Fruit fly (Drosophila melanogaster): ENCODE results near the gene CG14260.

Gene CG14260

DNA sequence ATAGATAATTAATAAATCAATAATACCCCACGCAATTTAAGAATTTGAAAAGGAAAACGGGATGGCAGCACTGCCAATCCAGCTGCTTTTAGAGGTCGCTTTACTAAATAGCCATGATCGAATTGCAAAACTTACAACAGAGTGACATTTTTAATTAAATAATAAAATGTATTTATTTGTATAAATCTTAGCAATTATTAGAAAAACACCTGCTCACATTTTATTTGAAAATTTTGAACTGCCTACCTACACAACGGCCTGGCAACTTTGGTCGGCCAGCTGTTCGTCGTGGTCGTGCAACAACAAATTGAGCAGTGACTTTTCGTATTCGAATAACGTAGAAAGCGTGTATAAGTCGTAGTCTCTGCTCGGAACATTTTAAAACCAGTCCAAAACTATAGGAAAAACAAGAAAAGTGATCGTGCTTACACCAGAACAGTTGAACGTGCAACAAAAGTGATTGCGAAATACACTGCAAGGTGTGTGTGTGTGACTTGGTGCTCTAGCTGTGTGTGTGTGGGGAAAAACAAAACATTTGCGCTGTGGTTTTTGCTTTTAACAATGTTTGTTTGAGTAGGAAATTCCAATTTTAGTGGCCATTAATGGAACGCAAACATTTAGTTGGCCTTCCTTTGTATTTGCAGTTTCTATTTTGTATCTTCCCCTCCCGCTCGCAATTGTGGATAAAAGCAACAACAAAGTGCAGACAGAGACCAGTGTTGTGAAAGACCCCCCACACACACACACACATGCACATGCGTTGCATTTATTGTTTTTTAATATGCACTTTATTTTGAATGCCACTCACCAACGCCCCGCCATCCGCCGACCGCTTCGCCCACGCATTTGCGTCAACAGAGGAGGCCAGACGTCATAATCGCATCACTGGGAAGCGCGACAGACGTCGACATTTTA is 9.5 kb downstream of the CG14260 start, which contains the start of gene CG5938:
Gene CG5938, plus strand, starts transcription at position 262 of the 915 bp plus-strand sequence.
- TF ChIP-seq lz (GFP tag; optimal IDR thresholded peaks at IDR 0.05), result peak; percentile 17
- TF ChIP-seq salr (GFP tag; optimal IDR thresholded peaks at IDR 0.05), result peak in 1 of 2 experiments; percentile 9
- no peak for TF ChIP-seq fd85E (GFP tag; optimal IDR thresholded peaks at IDR 0.05)
- no peak for TF ChIP-seq Eip93F (GFP tag; optimal IDR thresholded peaks at IDR 0.05)
- TF ChIP-seq Sox102F (GFP tag; optimal IDR thresholded peaks at IDR 0.05), result peak; percentile 5
- peak; percentile 50 for TF ChIP-seq CG6808 (GFP tag; optimal IDR thresholded peaks at IDR 0.05)
- TF ChIP-seq net (GFP tag; optimal IDR thresholded peaks at IDR 0.05), result peak; percentile 26
- no peak for TF ChIP-seq Lpt (GFP tag; optimal IDR thresholded peaks at IDR 0.05)
- peak; percentile 67 for TF ChIP-seq CG6163 (GFP tag; IDR thresholded peaks at IDR 0.05)
- TF ChIP-seq CG32006 (GFP tag; optimal IDR thresholded peaks at IDR 0.05), result peak; percentile 17
- peak; percentile 23 to 69 for TF ChIP-seq ss (GFP tag; optimal IDR thresholded peaks at IDR 0.05)
- TF ChIP-seq esn (GFP tag; optimal IDR thresholded peaks at IDR 0.05), result peak; percentile 18
- peak; percentile 20 for TF ChIP-seq CG1621 (tag; optimal IDR thresholded peaks at IDR 0.05)
- peak; percentile 21 for TF ChIP-seq fkh (GFP tag; optimal IDR thresholded peaks at IDR 0.05)
- TF ChIP-seq CG9139 (GFP tag; optimal IDR thresholded peaks at IDR 0.05), result peak; percentile 39
- TF ChIP-seq CG10631 (GFP tag; optimal IDR thresholded peaks at IDR 0.05), result peak; percentile 39
- no peak for TF ChIP-seq CG8119 (GFP tag; IDR thresholded peaks at IDR 0.05)
- TF ChIP-seq dac (GFP tag; optimal IDR thresholded peaks at IDR 0.05), result no peak
- TF ChIP-seq Ets96B (tag; optimal IDR thresholded peaks at IDR 0.05), result peak; percentile 34
- no peak for TF ChIP-seq pdm3 (GFP tag; optimal IDR thresholded peaks at IDR 0.05)
- no peak for TF ChIP-seq CG8632 (GFP tag; optimal IDR thresholded peaks at IDR 0.05)
- peak; percentile 10 for TF ChIP-seq vri (GFP tag; optimal IDR thresholded peaks at IDR 0.05)
- TF ChIP-seq Eip75B (GFP tag; optimal IDR thresholded peaks at IDR 0.05), result peak; percentile 12
- TF ChIP-seq OdsH (GFP tag; optimal IDR thresholded peaks at IDR 0.05), result peak; percentile 47
- TF ChIP-seq Eip78C (GFP tag), result peak; percentile 74
- peak; percentile 68 for TF ChIP-seq dsx (GFP tag; optimal IDR thresholded peaks at IDR 0.05; ENCODE audit: poor library complexity, severe bottlenecking)
- TF ChIP-seq CG34406 (GFP tag; optimal IDR thresholded peaks at IDR 0.05), result peak; percentile 32
- no peak for TF ChIP-seq Smox (GFP tag; optimal IDR thresholded peaks at IDR 0.05)
- peak; percentile 22 for TF ChIP-seq CG11902 (GFP tag; optimal IDR thresholded peaks at IDR 0.05)
- peak; percentile 22 for TF ChIP-seq topi (GFP tag; optimal IDR thresholded peaks at IDR 0.05)
- peak; percentile 10 for TF ChIP-seq CG31627 (GFP tag; optimal IDR thresholded peaks at IDR 0.05)
- TF ChIP-seq acj6 (GFP tag; optimal IDR thresholded peaks at IDR 0.05), result peak; percentile 52
- no peak for TF ChIP-seq CG11762 (GFP tag; optimal IDR thresholded peaks at IDR 0.05; ENCODE audit: insufficient read depth)
- TF ChIP-seq CG7368 (GFP tag; optimal IDR thresholded peaks at IDR 0.05), result peak; percentile 9
- peak; percentile 31 for TF ChIP-seq CG16779 (tag; optimal IDR thresholded peaks at IDR 0.05)
- no peak for TF ChIP-seq Sox15 (GFP tag; optimal IDR thresholded peaks at IDR 0.05)
- peak; percentile 30 for TF ChIP-seq CG6854 (GFP tag; optimal IDR thresholded peaks at IDR 0.05)
- peak; percentile 68 for TF ChIP-seq Sox14 (GFP tag; optimal IDR thresholded peaks at IDR 0.05)
- TF ChIP-seq Hr4 (GFP tag; optimal IDR thresholded peaks at IDR 0.05), result peak; percentile 8
- TF ChIP-seq CG3919 (GFP tag; optimal IDR thresholded peaks at IDR 0.05), result peak; percentile 47
- TF ChIP-seq Ets21C (GFP tag; optimal IDR thresholded peaks at IDR 0.05), result no peak
- TF ChIP-seq cyc (GFP tag; optimal IDR thresholded peaks at IDR 0.05), result no peak
- no peak for TF ChIP-seq spab (GFP tag; optimal IDR thresholded peaks at IDR 0.05)
- no peak for TF ChIP-seq CG10669 (GFP tag; optimal IDR thresholded peaks at IDR 0.05)
- no peak for TF ChIP-seq CG4318 (GFP tag; optimal IDR thresholded peaks at IDR 0.05)
- TF ChIP-seq CG8319 (GFP tag; optimal IDR thresholded peaks at IDR 0.05), result no peak
- peak; percentile 34 for TF ChIP-seq Met (GFP tag; optimal IDR thresholded peaks at IDR 0.05)
- peak; percentile 57 for TF ChIP-seq achi (GFP tag; optimal IDR thresholded peaks at IDR 0.05)
- TF ChIP-seq fd59A (GFP tag; optimal IDR thresholded peaks at IDR 0.05), result no peak
- peak; percentile 59 for TF ChIP-seq svp (GFP tag)
